Worm (Caenorhabditis elegans) whole organism, L2 larva: Measurements from ENCODE around the gene C55C3.1.

Experiments used
- C34F6.9 ChIP-seq: fragments of 150-350 bp; optimal IDR thresholded peaks from 2 replicates; lab custom pipeline; 2014; ENCODE audit warnings: missing biosample characterization, missing genetic modification characterization
- F13H6.1 ChIP-seq: sonication (generic microtip); optimal IDR thresholded peaks from 2 replicates; lab custom pipeline; 2016; ENCODE audit warnings: missing genetic modification characterization, missing compliant biosample characterization
- R02D3.7 ChIP-seq: fragments of 150-350 bp; optimal IDR thresholded peaks from 2 replicates; lab custom pipeline; 2014; ENCODE audit warnings: missing biosample characterization, missing genetic modification characterization
- Y55F3AM.14 ChIP-seq: fragments of 200-800 bp; sonication (Bioruptor generic); optimal IDR thresholded peaks from 2 replicates; lab custom pipeline; 2018; ENCODE audit warnings: mild to moderate bottlenecking, missing genetic modification characterization, missing compliant biosample characterization
- ZK546.5 ChIP-seq: sonication (generic microtip); optimal IDR thresholded peaks from 2 replicates; lab custom pipeline; 2017; ENCODE audit warnings: missing biosample characterization, missing genetic modification characterization
- alr-1 ChIP-seq: fragments of 150-350 bp; optimal IDR thresholded peaks from 2 replicates; lab custom pipeline; 2014; ENCODE audit warnings: missing biosample characterization, missing genetic modification characterization
- aly-2 ChIP-seq: fragments of 150-350 bp; optimal IDR thresholded peaks from 2 replicates; lab custom pipeline; 2014; ENCODE audit warnings: missing biosample characterization, missing genetic modification characterization
- ama-1 ChIP-seq: fragments of 150-350 bp; optimal IDR thresholded peaks from 2 replicates; lab custom pipeline; 2018; ENCODE audit warnings: inconsistent platforms
- blmp-1 ChIP-seq: sonication (generic microtip); optimal IDR thresholded peaks from 2 replicates; lab custom pipeline; 2017; ENCODE audit warnings: missing genetic modification characterization, mild to moderate bottlenecking, missing compliant biosample characterization, antibody characterized with exemption, moderate library complexity; ENCODE audit not compliant: insufficient read depth
- ceh-16 ChIP-seq: fragments of 150-350 bp; optimal IDR thresholded peaks from 2 replicates; lab custom pipeline; 2014; ENCODE audit warnings: missing biosample characterization, missing genetic modification characterization
- ceh-82 ChIP-seq: fragments of 150-350 bp; optimal IDR thresholded peaks from 2 replicates; lab custom pipeline; 2014; ENCODE audit warnings: missing biosample characterization, missing genetic modification characterization
- crh-2 ChIP-seq: sonication (generic microtip); optimal IDR thresholded peaks from 2 replicates; lab custom pipeline; 2017; ENCODE audit warnings: missing biosample characterization, missing genetic modification characterization
- dmd-4 ChIP-seq: sonication (generic microtip); optimal IDR thresholded peaks from 2 replicates; lab custom pipeline; 2017; ENCODE audit warnings: missing biosample characterization, missing genetic modification characterization
- egl-27 ChIP-seq: sonication (generic microtip); optimal IDR thresholded peaks from 3 replicates; lab custom pipeline; 2017; ENCODE audit warnings: missing biosample characterization, missing genetic modification reagents, missing genetic modification characterization
- elt-1 ChIP-seq: fragments of 150-350 bp; optimal IDR thresholded peaks from 2 replicates; lab custom pipeline; 2014; ENCODE audit warnings: missing biosample characterization, missing genetic modification characterization
- elt-3 ChIP-seq: sonication (generic microtip); optimal IDR thresholded peaks from 2 replicates; lab custom pipeline; 2017; ENCODE audit warnings: missing biosample characterization, missing genetic modification characterization
- fos-1 ChIP-seq: fragments of 150-350 bp; optimal IDR thresholded peaks from 2 replicates; lab custom pipeline; 2014; ENCODE audit warnings: missing biosample characterization, missing genetic modification characterization
- gmeb-1 ChIP-seq: fragments of 150-350 bp; optimal IDR thresholded peaks from 2 replicates; lab custom pipeline; 2014; ENCODE audit warnings: missing biosample characterization, missing genetic modification characterization
- lin-11 ChIP-seq: fragments of 150-350 bp; sonication (generic microtip); optimal IDR thresholded peaks from 2 replicates; lab custom pipeline; 2014; ENCODE audit warnings: missing biosample characterization, missing genetic modification characterization, inconsistent platforms, mixed read lengths
- lin-13 ChIP-seq: fragments of 150-350 bp; optimal IDR thresholded peaks from 2 replicates; lab custom pipeline; 2014; ENCODE audit warnings: missing biosample characterization, missing genetic modification reagents, missing genetic modification characterization
- lin-39 ChIP-seq: fragments of 150-350 bp; optimal IDR thresholded peaks from 2 replicates; lab custom pipeline; 2014; ENCODE audit warnings: missing biosample characterization, missing genetic modification reagents, missing genetic modification characterization
- lsy-2 ChIP-seq, 2 experiments: fragments of 150-350 bp in 1 of 2; sonication (generic microtip) in 1 of 2; optimal IDR thresholded peaks; 2 replicates each; lab custom pipeline; 2014 to 2017; ENCODE audit warnings: missing biosample characterization in 2 of 2, missing genetic modification characterization in 2 of 2
- mab-5 ChIP-seq: fragments of 150-350 bp; optimal IDR thresholded peaks from 2 replicates; lab custom pipeline; 2014; ENCODE audit warnings: missing biosample characterization, missing genetic modification characterization
- mbf-1 ChIP-seq: sonication (generic microtip); optimal IDR thresholded peaks from 2 replicates; lab custom pipeline; 2017; ENCODE audit warnings: missing biosample characterization, missing genetic modification characterization
- mdl-1 ChIP-seq, 2 experiments: fragments of 150-350 bp in 1 of 2; sonication (generic microtip) in 1 of 2; optimal IDR thresholded peaks; 2 replicates each; lab custom pipeline; 2017; ENCODE audit warnings: missing biosample characterization in 2 of 2, missing genetic modification characterization in 2 of 2
- nhr-10 ChIP-seq: sonication (generic microtip); optimal IDR thresholded peaks from 2 replicates; lab custom pipeline; 2017; ENCODE audit warnings: missing biosample characterization, missing genetic modification characterization
- nhr-12 ChIP-seq: fragments of 150-350 bp; optimal IDR thresholded peaks from 2 replicates; lab custom pipeline; 2014; ENCODE audit warnings: missing biosample characterization, missing genetic modification characterization
- nhr-129 ChIP-seq: fragments of 150-350 bp; optimal IDR thresholded peaks from 2 replicates; lab custom pipeline; 2014; ENCODE audit warnings: missing biosample characterization, missing genetic modification characterization
- nhr-21 ChIP-seq: fragments of 150-350 bp; optimal IDR thresholded peaks from 2 replicates; lab custom pipeline; 2014; ENCODE audit warnings: missing biosample characterization, missing genetic modification characterization
- nhr-23 ChIP-seq: fragments of 150-350 bp; optimal IDR thresholded peaks from 2 replicates; lab custom pipeline; 2014; ENCODE audit warnings: missing biosample characterization, missing genetic modification reagents, missing genetic modification characterization
- nhr-237 ChIP-seq: fragments of 150-350 bp; optimal IDR thresholded peaks from 2 replicates; lab custom pipeline; 2014; ENCODE audit warnings: missing biosample characterization, missing genetic modification characterization
- nhr-25 ChIP-seq: fragments of 150-350 bp; sonication (generic microtip); optimal IDR thresholded peaks from 3 replicates; lab custom pipeline; 2014; ENCODE audit warnings: missing biosample characterization, missing genetic modification characterization
- nhr-6 ChIP-seq: fragments of 150-350 bp; optimal IDR thresholded peaks from 2 replicates; lab custom pipeline; 2014; ENCODE audit warnings: missing biosample characterization, missing genetic modification characterization
- nhr-77 ChIP-seq: fragments of 150-350 bp; optimal IDR thresholded peaks from 2 replicates; lab custom pipeline; 2014; ENCODE audit warnings: missing biosample characterization, missing genetic modification characterization
- peb-1 ChIP-seq: fragments of 150-350 bp; optimal IDR thresholded peaks from 2 replicates; lab custom pipeline; 2014; ENCODE audit warnings: missing biosample characterization, missing genetic modification characterization
- sem-4 ChIP-seq: fragments of 150-350 bp; optimal IDR thresholded peaks from 2 replicates; lab custom pipeline; 2014; ENCODE audit warnings: missing biosample characterization, missing genetic modification reagents, missing genetic modification characterization
- skn-1 ChIP-seq: sonication (generic microtip); optimal IDR thresholded peaks from 2 replicates; lab custom pipeline; 2017; ENCODE audit warnings: missing biosample characterization, missing genetic modification characterization
- sma-3 ChIP-seq: sonication (generic microtip); optimal IDR thresholded peaks from 2 replicates; lab custom pipeline; 2016; ENCODE audit warnings: missing genetic modification reagents, missing genetic modification characterization, missing compliant biosample characterization
- sma-9 ChIP-seq, 2 experiments: fragments of 150-350 bp in 1 of 2; sonication (generic microtip) in 1 of 2; optimal IDR thresholded peaks; 2 replicates each; lab custom pipeline; 2014 to 2016; ENCODE audit warnings: missing genetic modification characterization in 2 of 2, mild to moderate bottlenecking in 1 of 2, missing biosample characterization in 1 of 2, missing compliant biosample characterization in 1 of 2, missing genetic modification reagents in 1 of 2, moderate library complexity in 1 of 2
- snpc-4 ChIP-seq: fragments of 150-350 bp; optimal IDR thresholded peaks from 2 replicates; lab custom pipeline; 2014; ENCODE audit warnings: missing biosample characterization, missing genetic modification characterization
- unc-55 ChIP-seq: fragments of 150-350 bp; sonication (generic microtip); optimal IDR thresholded peaks from 3 replicates; lab custom pipeline; 2014; ENCODE audit warnings: missing biosample characterization, missing genetic modification reagents, missing genetic modification characterization
- unc-62 ChIP-seq: fragments of 150-350 bp; optimal IDR thresholded peaks from 2 replicates; lab custom pipeline; 2014; ENCODE audit warnings: missing biosample characterization, missing genetic modification reagents, missing genetic modification characterization
- zag-1 ChIP-seq: fragments of 150-350 bp; optimal IDR thresholded peaks from 2 replicates; lab custom pipeline; 2014; ENCODE audit warnings: missing biosample characterization, missing genetic modification characterization
- ztf-1 ChIP-seq: fragments of 200-800 bp; sonication (Bioruptor generic); conservative IDR thresholded peaks from 2 replicates; pipeline ENCODE4 v1.3.6; 2022; ENCODE audit warnings: missing genetic modification characterization, missing compliant biosample characterization
- ztf-11 ChIP-seq: sonication (generic microtip); optimal IDR thresholded peaks from 2 replicates; lab custom pipeline; 2017; ENCODE audit warnings: missing biosample characterization, missing genetic modification characterization
- ztf-4 ChIP-seq: fragments of 150-350 bp; optimal IDR thresholded peaks from 2 replicates; lab custom pipeline; 2014; ENCODE audit warnings: missing biosample characterization, missing genetic modification characterization

Gene C55C3.1

DNA sequence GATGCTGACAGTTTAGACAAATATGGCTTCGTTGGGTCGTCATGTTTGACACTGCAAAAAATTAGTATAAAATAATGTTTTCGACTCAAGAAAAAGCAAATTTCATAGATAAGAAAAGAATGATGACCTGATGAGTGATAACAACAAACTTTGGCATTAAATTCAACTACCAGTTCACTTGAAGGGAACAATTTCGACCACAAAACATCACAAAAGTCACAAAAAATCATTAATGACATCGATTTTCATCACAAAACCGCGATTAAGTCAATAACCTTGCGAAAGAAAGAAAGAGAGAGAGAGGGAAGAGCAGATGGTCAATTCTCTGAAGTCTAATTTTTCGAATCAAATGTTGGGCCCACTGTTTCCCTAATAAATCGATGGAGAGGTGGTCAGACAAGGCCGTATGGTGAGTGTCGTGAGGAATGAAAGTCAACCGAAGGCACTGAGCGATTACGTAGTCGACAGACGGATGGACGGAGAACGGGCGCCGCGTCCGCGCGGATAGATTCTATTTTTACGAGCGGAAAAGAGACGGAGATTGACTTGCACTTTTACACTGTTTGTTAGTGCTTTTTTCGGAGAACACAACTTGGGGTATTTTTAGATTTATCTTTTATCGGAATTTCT is 44.4 kb upstream of the C55C3.1 start, which contains the start of gene bec-1:
bec-1 (minus strand) TSS at position 51 of the 630 bp plus-strand sequence.
- TF ChIP-seq skn-1 (tag; lab: Kevin White, UChicago) (peak; percentile 69), nhr-12 (tag; lab: Kevin White, UChicago) (no peak), peb-1 (tag; lab: Kevin White, UChicago) (no peak), lin-39 (tag; lab: Kevin White, UChicago) (no peak), sma-9 (GFP tag; optimal IDR thresholded peaks at IDR 0.05; lab: Kevin White, UChicago) (no peak), sma-9 (tag; optimal IDR thresholded peaks at IDR 0.05; lab: Kevin White, UChicago) (no peak), nhr-25 (tag; lab: Kevin White, UChicago) (peak; percentile 30), Y55F3AM.14 (GFP tag; lab: Kevin White, UChicago) (no peak)
- TF ChIP-seq, all 48 proteins: peak for 2

ce11 chrIV:5665353-5665918 is 43.5 kb upstream of the C55C3.1 start:
- TF ChIP-seq nhr-6: no peak
- peak; percentile 30 for TF ChIP-seq F13H6.1
- no peak for TF ChIP-seq ceh-16 (tag; lab: Kevin White, UChicago)
- TF ChIP-seq sma-3 (GFP tag; lab: Kevin White, UChicago): no peak
- TF ChIP-seq sem-4 (tag; lab: Kevin White, UChicago): peak; percentile 64
- TF ChIP-seq ceh-82: no peak
- peak; percentile 41 for TF ChIP-seq sma-9 (GFP tag; optimal IDR thresholded peaks at IDR 0.05; lab: Kevin White, UChicago)
- TF ChIP-seq sma-9 (tag; optimal IDR thresholded peaks at IDR 0.05; lab: Kevin White, UChicago): no peak
- TF ChIP-seq unc-62 (GFP tag; lab: Kevin White, UChicago): no peak
- peak; percentile 32 for TF ChIP-seq crh-2
- TF ChIP-seq nhr-237: no peak
- no peak for TF ChIP-seq ztf-1 (GFP tag; lab: Robert Waterston, UW)
- no peak for TF ChIP-seq snpc-4 (tag; lab: Kevin White, UChicago)
- peak; percentile 69 for TF ChIP-seq fos-1 (tag; lab: Kevin White, UChicago)
- no peak for TF ChIP-seq alr-1
- TF ChIP-seq ztf-4 (tag; lab: Kevin White, UChicago): peak; percentile 9
- TF ChIP-seq zag-1 (tag; lab: Kevin White, UChicago): peak; percentile 4
- TF ChIP-seq nhr-25 (tag; lab: Kevin White, UChicago): peak; percentile 72
- TF ChIP-seq nhr-12 (tag; lab: Kevin White, UChicago): no peak
- TF ChIP-seq mab-5 (tag; lab: Kevin White, UChicago): peak; percentile 18
- TF ChIP-seq R02D3.7: no peak
- no peak for TF ChIP-seq dmd-4 (tag; lab: Kevin White, UChicago)
- TF ChIP-seq gmeb-1 (tag; lab: Kevin White, UChicago): no peak
- TF ChIP-seq elt-3: no peak
- TF ChIP-seq lin-39 (tag; lab: Kevin White, UChicago): no peak
- no peak for TF ChIP-seq nhr-23 (tag; lab: Kevin White, UChicago)
- peak; percentile 78 for TF ChIP-seq unc-55 (GFP tag; lab: Kevin White, UChicago)
- TF ChIP-seq C34F6.9 (tag; lab: Kevin White, UChicago): peak; percentile 76
- no peak for TF ChIP-seq nhr-77 (tag; lab: Kevin White, UChicago)
- TF ChIP-seq lsy-2 (tag; optimal IDR thresholded peaks at IDR 0.05; lab: Kevin White, UChicago): peak in 1 of 2 experiments; percentile 53
- TF ChIP-seq blmp-1 (tag; lab: Kevin White, UChicago): peak; percentile 15
- TF ChIP-seq egl-27 (tag; lab: Kevin White, UChicago): no peak
- TF ChIP-seq aly-2: no peak
- TF ChIP-seq elt-1 (tag; lab: Kevin White, UChicago): no peak
- no peak for TF ChIP-seq nhr-10 (tag; lab: Kevin White, UChicago)
- no peak for TF ChIP-seq ZK546.5
- TF ChIP-seq Y55F3AM.14 (GFP tag; lab: Kevin White, UChicago): no peak
- no peak for TF ChIP-seq lin-11 (tag; lab: Kevin White, UChicago)
- TF ChIP-seq lin-13 (GFP tag; lab: Kevin White, UChicago): peak; percentile 4
- peak; percentile 96 for TF ChIP-seq skn-1 (tag; lab: Kevin White, UChicago)
- no peak for TF ChIP-seq mdl-1 (tag; optimal IDR thresholded peaks at IDR 0.05; lab: Kevin White, UChicago)
- TF ChIP-seq nhr-21 (tag; lab: Kevin White, UChicago): no peak
- peak; percentile 87 for TF ChIP-seq nhr-129 (tag; lab: Kevin White, UChicago)
- peak; percentile 25 for TF ChIP-seq ama-1 (lab: Kevin White, UChicago)
- TF ChIP-seq mbf-1 (tag; lab: Kevin White, UChicago): no peak
- TF ChIP-seq ztf-11 (tag; lab: Kevin White, UChicago): no peak
